Fruit fly (Drosophila melanogaster): ENCODE results near the gene CG8927.
A peak's percentile ranks its signal among the peaks of the same experiment; 100 is the strongest.

CG8927 gene

dm6 chr3R:16210808-16211578 is 30.2 kb downstream of the CG8927 start (continued):
- peak; percentile 1 for TF ChIP-seq cg (GFP tag; optimal IDR thresholded peaks at IDR 0.05)
- no peak for TF ChIP-seq CG14860 (GFP tag; IDR thresholded peaks at IDR 0.05; ENCODE audit: partially characterized antibody)
- no peak for TF ChIP-seq mld (GFP tag; IDR thresholded peaks at IDR 0.05; ENCODE audit: partially characterized antibody)
- no peak for TF ChIP-seq fru (optimal IDR thresholded peaks at IDR 0.05)
- TF ChIP-seq CG9727 (GFP tag; optimal IDR thresholded peaks at IDR 0.05), result no peak
- TF ChIP-seq CG13624 (GFP tag; optimal IDR thresholded peaks at IDR 0.05), result no peak
- TF ChIP-seq ara (GFP tag; IDR thresholded peaks at IDR 0.05), result no peak
- TF ChIP-seq Hr78 (GFP tag; optimal IDR thresholded peaks at IDR 0.05), result no peak
- TF ChIP-seq D19A (tag; optimal IDR thresholded peaks at IDR 0.05), result no peak
- TF ChIP-seq Sry-δ (GFP tag; optimal IDR thresholded peaks at IDR 0.05), result no peak
- no peak for TF ChIP-seq Myb (GFP tag; optimal IDR thresholded peaks at IDR 0.05)
- no peak for TF ChIP-seq ERR (GFP tag; optimal IDR thresholded peaks at IDR 0.05)
- TF ChIP-seq CG3407 (GFP tag; optimal IDR thresholded peaks at IDR 0.05), result no peak
- no peak for TF ChIP-seq HLH3B (GFP tag; IDR thresholded peaks at IDR 0.05)
- no peak for TF ChIP-seq CG12299 (tag; optimal IDR thresholded peaks at IDR 0.05)
- no peak for TF ChIP-seq CG33557 (GFP tag; optimal IDR thresholded peaks at IDR 0.05)
- peak; percentile 36 for TF ChIP-seq B-H2 (GFP tag; optimal IDR thresholded peaks at IDR 0.05)
- TF ChIP-seq Neu2 (GFP tag; optimal IDR thresholded peaks at IDR 0.05; ENCODE audit: borderline replicate concordance), result no peak
- no peak for TF ChIP-seq Doc3 (GFP tag; IDR thresholded peaks at IDR 0.05; ENCODE audit: partially characterized antibody)
- 0 out of 2 replicates have a peak, but pooled peaks have one; percentile 17 for TF ChIP-seq Rx (GFP tag; IDR thresholded peaks at IDR 0.05)
- TF ChIP-seq CG31441 (GFP tag; IDR thresholded peaks at IDR 0.05), result no peak
- no peak for TF ChIP-seq Ptx1 (GFP tag; IDR thresholded peaks at IDR 0.05)
- TF ChIP-seq CG11560 (tag; IDR thresholded peaks at IDR 0.05), result no peak
- TF ChIP-seq CG6175 (GFP tag; IDR thresholded peaks at IDR 0.05), result peak; percentile 80
- no peak for TF ChIP-seq BEAF-32 (GFP tag; optimal IDR thresholded peaks at IDR 0.05)
- TF ChIP-seq en (GFP tag; optimal IDR thresholded peaks at IDR 0.05), result no peak
- TF ChIP-seq CG17802 (tag; optimal IDR thresholded peaks at IDR 0.05), result no peak
- TF ChIP-seq cas (GFP tag; IDR thresholded peaks at IDR 0.05), result no peak
- no peak for TF ChIP-seq gfzf (GFP tag; optimal IDR thresholded peaks at IDR 0.05)
- no peak for TF ChIP-seq dan (GFP tag; IDR thresholded peaks at IDR 0.05)
- no peak for TF ChIP-seq CG17912 (GFP tag; optimal IDR thresholded peaks at IDR 0.05)
- peak; percentile 46 for TF ChIP-seq kah (GFP tag; optimal IDR thresholded peaks at IDR 0.05)
- TF ChIP-seq eyg (GFP tag; optimal IDR thresholded peaks at IDR 0.05), result no peak
- TF ChIP-seq CG4360 (GFP tag; IDR thresholded peaks at IDR 0.05), result 0 out of 2 replicates have a peak, but pooled peaks have one; percentile 16
- TF ChIP-seq CG13123 (GFP tag; optimal IDR thresholded peaks at IDR 0.05), result no peak
- TF ChIP-seq Abd-B (GFP tag; optimal IDR thresholded peaks at IDR 0.05), result no peak
- TF ChIP-seq Dfd (GFP tag; optimal IDR thresholded peaks at IDR 0.05), result no peak
- no peak for TF ChIP-seq Opbp (GFP tag; IDR thresholded peaks at IDR 0.05; ENCODE audit: partially characterized antibody)
- no peak for TF ChIP-seq sim (GFP tag; IDR thresholded peaks at IDR 0.05)
- no peak for TF ChIP-seq HmgZ (tag; optimal IDR thresholded peaks at IDR 0.05)
- no peak for TF ChIP-seq MESR4 (GFP tag; optimal IDR thresholded peaks at IDR 0.05)
- no peak for TF ChIP-seq kay (GFP tag; optimal IDR thresholded peaks at IDR 0.05)
- no peak for TF ChIP-seq CG10267 (tag; optimal IDR thresholded peaks at IDR 0.05)
- 0 out of 3 replicates have a peak, but pooled peaks have one; percentile 14 for TF ChIP-seq CG6791 (GFP tag; IDR thresholded peaks at IDR 0.05; ENCODE audit: partially characterized antibody)
- TF ChIP-seq zfh1 (GFP tag; IDR thresholded peaks at IDR 0.05), result no peak
- TF ChIP-seq ATbp (GFP tag; optimal IDR thresholded peaks at IDR 0.05), result no peak
- no peak for TF ChIP-seq ab (GFP tag; optimal IDR thresholded peaks at IDR 0.05)
- TF ChIP-seq bigmax (GFP tag; optimal IDR thresholded peaks at IDR 0.05), result no peak
- TF ChIP-seq CG17328 (GFP tag; IDR thresholded peaks at IDR 0.05), result no peak
- TF ChIP-seq Ada2b (GFP tag; IDR thresholded peaks at IDR 0.05), result no peak
